Fruit fly (Drosophila melanogaster): ENCODE data around the gene Cpr67B.

- TF ChIP-seq CG4496 (GFP tag; IDR thresholded peaks at IDR 0.05) (peak; percentile 53; the same call in 1 of the 3 replicates), Pif1B (GFP tag; optimal IDR thresholded peaks at IDR 0.05) (peak; percentile 35), Snoo (tag; optimal IDR thresholded peaks at IDR 0.05) (peak; percentile 51)
Measured at dm6 chr3L:9381602-9382001, 23.0 kb upstream of the Cpr67B start, which contains the start of gene Hsp23.

All from whole organism, pupa.